Fruit fly (Drosophila melanogaster) whole organism, embryonic: ENCODE data around the gene dlt.

Experiments used
- CG13424 ChIP-seq: fragments of 200-800 bp; sonication (Bioruptor generic); optimal IDR thresholded peaks from 2 replicates; lab custom pipeline; 2019; ENCODE audit warnings: missing biosample characterization, mild to moderate bottlenecking, missing genetic modification characterization, moderate library complexity
- CG13624 ChIP-seq: fragments of 200-800 bp; sonication (Bioruptor generic); optimal IDR thresholded peaks from 2 replicates; lab custom pipeline; 2016; ENCODE audit warnings: missing biosample characterization, missing genetic modification characterization
- CG14050 ChIP-seq: fragments of 200-800 bp; sonication (Bioruptor generic); IDR thresholded peaks from 3 replicates; pipeline ENCODE4 v1.3.6; 2022; ENCODE audit warnings: missing biosample characterization, missing genetic modification characterization
- CG14860 ChIP-seq: fragments of 200-800 bp; sonication (Bioruptor generic); IDR thresholded peaks from 3 replicates; pipeline ENCODE4 v1.3.6; 2022; ENCODE audit warnings: missing biosample characterization, missing genetic modification characterization; ENCODE audit not compliant: partially characterized antibody
- CG15601 ChIP-seq: fragments of 200-800 bp; sonication (Bioruptor generic); optimal IDR thresholded peaks from 3 replicates; lab custom pipeline; 2019; ENCODE audit warnings: missing biosample characterization, mild to moderate bottlenecking, missing genetic modification characterization, moderate library complexity
- CG1602 ChIP-seq: fragments of 200-800 bp; sonication (Bioruptor generic); optimal IDR thresholded peaks from 3 replicates; lab custom pipeline; 2016; ENCODE audit warnings: missing biosample characterization, missing genetic modification characterization
- CG17802 ChIP-seq: fragments of 200-800 bp; sonication (Bioruptor generic); optimal IDR thresholded peaks from 2 replicates; lab custom pipeline; 2018; ENCODE audit warnings: missing biosample characterization, mild to moderate bottlenecking, missing genetic modification characterization, moderate library complexity
- CG18619 ChIP-seq: fragments of 200-800 bp; sonication (Bioruptor generic); optimal IDR thresholded peaks from 3 replicates; lab custom pipeline; 2017; ENCODE audit warnings: missing biosample characterization, mild to moderate bottlenecking, missing genetic modification characterization
- CG2712 ChIP-seq: fragments of 200-800 bp; optimal IDR thresholded peaks from 3 replicates; lab custom pipeline; 2019; ENCODE audit warnings: missing biosample characterization, mild to moderate bottlenecking, missing genetic modification characterization, moderate library complexity
- CG30403 ChIP-seq: fragments of 200-800 bp; sonication (Bioruptor generic); optimal IDR thresholded peaks from 3 replicates; lab custom pipeline; 2016; ENCODE audit warnings: missing biosample characterization, missing genetic modification characterization
- CG3163 ChIP-seq: fragments of 200-800 bp; sonication (Bioruptor generic); optimal IDR thresholded peaks from 3 replicates; lab custom pipeline; 2016; ENCODE audit warnings: missing biosample characterization, missing genetic modification characterization
- CG32532 ChIP-seq: fragments of 200-800 bp; sonication (Bioruptor generic); IDR thresholded peaks from 2 replicates; pipeline ENCODE4 v1.3.6; 2022; ENCODE audit warnings: missing biosample characterization, missing genetic modification characterization
- CG32772 ChIP-seq: fragments of 200-800 bp; sonication (Bioruptor generic); IDR thresholded peaks from 2 replicates; pipeline ENCODE4 v1.3.6; 2022; ENCODE audit warnings: missing biosample characterization, missing genetic modification characterization
- CG33557 ChIP-seq: fragments of 200-800 bp; sonication (Bioruptor generic); optimal IDR thresholded peaks from 2 replicates; lab custom pipeline; 2019; ENCODE audit warnings: missing biosample characterization, mild to moderate bottlenecking, missing genetic modification characterization, moderate library complexity
- CG3726 ChIP-seq: fragments of 200-800 bp; sonication (Bioruptor generic); IDR thresholded peaks from 3 replicates; pipeline ENCODE4, ENCODE4 v1.3.6; 2022; ENCODE audit warnings: missing biosample characterization, missing genetic modification characterization
- CG6254 ChIP-seq: fragments of 200-800 bp; sonication (Bioruptor generic); optimal IDR thresholded peaks from 3 replicates; lab custom pipeline; 2017; ENCODE audit warnings: mild to moderate bottlenecking, missing biosample characterization, missing genetic modification reagents, missing genetic modification characterization
- CG6272 ChIP-seq: fragments of 200-800 bp; sonication (Bioruptor generic); IDR thresholded peaks from 2 replicates; pipeline ENCODE4 v1.3.6; 2022; ENCODE audit warnings: missing biosample characterization, missing genetic modification characterization
- CG6683 ChIP-seq: fragments of 200-800 bp; sonication (Bioruptor generic); optimal IDR thresholded peaks from 2 replicates; lab custom pipeline; 2017; ENCODE audit warnings: missing biosample characterization, mild to moderate bottlenecking, missing genetic modification characterization, missing genetic modification reagents
- CG7928 ChIP-seq: fragments of 200-800 bp; sonication (Bioruptor generic); optimal IDR thresholded peaks from 2 replicates; lab custom pipeline; 2017; ENCODE audit warnings: missing biosample characterization, mild to moderate bottlenecking, missing genetic modification characterization
- CG9797 ChIP-seq: fragments of 200-800 bp; sonication (Bioruptor generic); optimal IDR thresholded peaks from 3 replicates; lab custom pipeline; 2018; ENCODE audit warnings: missing biosample characterization, mild to moderate bottlenecking, missing genetic modification characterization
- CTCF ChIP-seq: fragments of 200-800 bp; sonication (Bioruptor generic); optimal IDR thresholded peaks from 2 replicates; lab custom pipeline; 2017; ENCODE audit warnings: missing biosample characterization, mild to moderate bottlenecking, missing genetic modification characterization, moderate library complexity
- Dip2 ChIP-seq: fragments of 200-800 bp; sonication (Bioruptor generic); IDR thresholded peaks from 2 replicates; pipeline ENCODE4 v1.3.6; 2022; ENCODE audit warnings: missing biosample characterization, missing genetic modification characterization
- Doc3 ChIP-seq: fragments of 200-800 bp; sonication (Bioruptor generic); IDR thresholded peaks from 3 replicates; pipeline ENCODE4 v1.3.6; 2022; ENCODE audit warnings: missing biosample characterization, missing genetic modification characterization; ENCODE audit not compliant: partially characterized antibody
- Fer3 ChIP-seq: fragments of 200-800 bp; sonication (Bioruptor generic); optimal IDR thresholded peaks from 2 replicates; lab custom pipeline; 2018; ENCODE audit warnings: missing biosample characterization, mild to moderate bottlenecking, missing genetic modification characterization, moderate library complexity
- Lpt ChIP-seq: fragments of >200 bp; optimal IDR thresholded peaks from 2 replicates; lab custom pipeline; 2018; ENCODE audit warnings: missing biosample characterization, missing genetic modification characterization
- MESR4 ChIP-seq: fragments of 200-800 bp; sonication (Bioruptor generic); optimal IDR thresholded peaks from 2 replicates; lab custom pipeline; 2018; ENCODE audit warnings: missing biosample characterization, mild to moderate bottlenecking, missing genetic modification characterization, moderate library complexity
- Meics ChIP-seq: fragments of 200-800 bp; sonication (Bioruptor generic); optimal IDR thresholded peaks from 2 replicates; lab custom pipeline; 2017; ENCODE audit warnings: missing biosample characterization, mild to moderate bottlenecking, missing genetic modification characterization
- Mrtf ChIP-seq: fragments of 200-800 bp; sonication (Bioruptor generic); IDR thresholded peaks from 3 replicates; pipeline ENCODE4 v1.3.6; 2022; ENCODE audit warnings: missing biosample characterization, missing genetic modification characterization
- Rfx ChIP-seq: fragments of 200-800 bp; sonication (Bioruptor generic); IDR thresholded peaks from 2 replicates; pipeline ENCODE4 v1.3.6; 2022; ENCODE audit warnings: missing biosample characterization, missing genetic modification characterization
- Stat92E ChIP-seq, 3 experiments: fragments of >200 bp in 2 of 3; fragments of 200-800 bp in 1 of 3; sonication (Bioruptor generic) in 1 of 3; optimal IDR thresholded peaks; 2 replicates each; lab custom pipeline; 2017 to 2019; ENCODE audit warnings: missing biosample characterization in 3 of 3, missing genetic modification characterization in 3 of 3, mild to moderate bottlenecking in 1 of 3, moderate library complexity in 1 of 3
- Xrp1 ChIP-seq: fragments of 200-800 bp; sonication (Bioruptor generic); IDR thresholded peaks from 2 replicates; pipeline ENCODE4 v1.3.6; 2022; ENCODE audit warnings: missing biosample characterization, missing genetic modification characterization
- YL-1 ChIP-seq: fragments of 200-800 bp; sonication (Bioruptor generic); optimal IDR thresholded peaks from 3 replicates; lab custom pipeline; 2017; ENCODE audit warnings: missing biosample characterization, mild to moderate bottlenecking, missing genetic modification characterization
- bsh ChIP-seq, 2 experiments: fragments of 200-800 bp; sonication (Bioruptor generic); optimal IDR thresholded peaks; 2 replicates each; lab custom pipeline; 2017 to 2018; ENCODE audit warnings: mild to moderate bottlenecking in 2 of 2, missing biosample characterization in 2 of 2, missing genetic modification characterization in 2 of 2, moderate library complexity in 1 of 2
- chn ChIP-seq: fragments of 200-800 bp; sonication (Bioruptor generic); optimal IDR thresholded peaks from 2 replicates; lab custom pipeline; 2016; ENCODE audit warnings: missing biosample characterization, missing genetic modification characterization
- crp ChIP-seq, 2 experiments: fragments of 200-800 bp; sonication (Bioruptor generic); optimal IDR thresholded peaks; 2 replicates in 1 of 2; 3 replicates in 1 of 2; lab custom pipeline; 2017; ENCODE audit warnings: missing biosample characterization in 2 of 2, missing genetic modification characterization in 2 of 2, mild to moderate bottlenecking in 1 of 2, moderate library complexity in 1 of 2
- eyg ChIP-seq: fragments of 200-800 bp; sonication (Bioruptor generic); optimal IDR thresholded peaks from 3 replicates; lab custom pipeline; 2016; ENCODE audit warnings: missing biosample characterization, missing genetic modification characterization
- mld ChIP-seq: fragments of 200-800 bp; sonication (Bioruptor generic); IDR thresholded peaks from 3 replicates; pipeline ENCODE4 v1.3.6; 2022; ENCODE audit warnings: missing biosample characterization, missing genetic modification characterization; ENCODE audit not compliant: partially characterized antibody
- nmo ChIP-seq: fragments of 200-800 bp; sonication (Bioruptor generic); optimal IDR thresholded peaks from 2 replicates; lab custom pipeline; 2018; ENCODE audit warnings: missing biosample characterization, mild to moderate bottlenecking, missing genetic modification characterization, moderate library complexity
- p53 ChIP-seq: fragments of 200-800 bp; sonication (Bioruptor generic); optimal IDR thresholded peaks from 2 replicates; lab custom pipeline; 2016; ENCODE audit warnings: missing biosample characterization, missing genetic modification characterization
- pros ChIP-seq: fragments of 200-800 bp; sonication (Bioruptor generic); optimal IDR thresholded peaks from 3 replicates; lab custom pipeline; 2019; ENCODE audit warnings: missing biosample characterization, mild to moderate bottlenecking, missing genetic modification characterization, moderate library complexity
- run ChIP-seq: fragments of 200-800 bp; sonication (Bioruptor generic); optimal IDR thresholded peaks from 3 replicates; lab custom pipeline; 2018; ENCODE audit warnings: missing biosample characterization, mild to moderate bottlenecking, missing genetic modification characterization
- sens-2 ChIP-seq: fragments of 200-800 bp; sonication (Bioruptor generic); IDR thresholded peaks from 2 replicates; pipeline ENCODE4 v1.3.6; 2022; ENCODE audit warnings: missing biosample characterization, missing genetic modification characterization
- seq ChIP-seq: fragments of 200-800 bp; sonication (Bioruptor generic); IDR thresholded peaks from 2 replicates; pipeline ENCODE4 v1.3.6; 2022; ENCODE audit warnings: missing biosample characterization, missing genetic modification characterization
- slou ChIP-seq: fragments of 200-800 bp; sonication (Bioruptor generic); optimal IDR thresholded peaks from 3 replicates; lab custom pipeline; 2016; ENCODE audit warnings: missing biosample characterization, missing genetic modification characterization
- slp2 ChIP-seq: fragments of 200-800 bp; sonication (Bioruptor generic); optimal IDR thresholded peaks from 2 replicates; lab custom pipeline; 2016; ENCODE audit warnings: missing biosample characterization, missing genetic modification characterization
- ssp ChIP-seq: fragments of 200-800 bp; sonication (Bioruptor generic); IDR thresholded peaks from 2 replicates; pipeline ENCODE4 v1.3.6; 2022; ENCODE audit warnings: missing biosample characterization, missing genetic modification characterization
- stc ChIP-seq: fragments of 200-800 bp; sonication (Bioruptor generic); IDR thresholded peaks from 2 replicates; pipeline ENCODE4 v1.3.6; 2022; ENCODE audit warnings: missing biosample characterization, missing genetic modification characterization
- ttk ChIP-seq: fragments of 200-800 bp; sonication (Bioruptor generic); IDR thresholded peaks from 2 replicates; pipeline ENCODE4 v2.1.2; 2022; ENCODE audit warnings: missing biosample characterization, missing genetic modification characterization
- wor ChIP-seq: fragments of 200-800 bp; sonication (Bioruptor generic); IDR thresholded peaks from 2 replicates; pipeline ENCODE4 v1.3.6; 2022; ENCODE audit warnings: missing biosample characterization, missing genetic modification characterization

dlt gene

dm6 chr3L:1794943-1795696 is at the start of gene dlt, which contains the start of the genes alpha-Spec and Cdc37 (continued):
- no peak for TF ChIP-seq Meics (GFP tag; lab: Kevin White, UChicago)
- TF ChIP-seq CG7928 (GFP tag; lab: Kevin White, UChicago), result peak; percentile 34
- TF ChIP-seq Stat92E (GFP tag; optimal IDR thresholded peaks at IDR 0.05; lab: Kevin White, UChicago), result peak in 1 of 3 experiments; percentile 21
- TF ChIP-seq Fer3, result peak; percentile 24
- no peak for TF ChIP-seq Mrtf (GFP tag; lab: Robert Waterston, UW)
- TF ChIP-seq mld, result peak; percentile 62; the same call in 1 of the 3 replicates
- TF ChIP-seq stc (GFP tag; lab: Robert Waterston, UW), result no peak
- peak; percentile 47 for TF ChIP-seq p53
- TF ChIP-seq YL-1 (GFP tag; lab: Kevin White, UChicago), result peak; percentile 85
- no peak for TF ChIP-seq CG18619 (GFP tag; lab: Kevin White, UChicago)
- peak in 1 of 2 experiments; percentile 50 for TF ChIP-seq crp (GFP tag; optimal IDR thresholded peaks at IDR 0.05; lab: Kevin White, UChicago)
- TF ChIP-seq CG33557 (GFP tag; lab: Kevin White, UChicago), result peak; percentile 29
- peak; percentile 15 for TF ChIP-seq pros (GFP tag; lab: Kevin White, UChicago)
- no peak for TF ChIP-seq Lpt (GFP tag; lab: Kevin White, UChicago)
- peak; percentile 80 for TF ChIP-seq Doc3
- TF ChIP-seq Xrp1 (GFP tag; lab: Robert Waterston, UW), result 0 out of 2 replicates have a peak, but pooled peaks have one; percentile 9
- TF ChIP-seq MESR4 (GFP tag; lab: Kevin White, UChicago), result peak; percentile 63
- peak; percentile 62 for TF ChIP-seq CG17802 (tag; lab: Kevin White, UChicago)
- peak; percentile 51; the same call in 1 of the 2 replicates for TF ChIP-seq seq (GFP tag; lab: Robert Waterston, UW)
- peak; percentile 4 for TF ChIP-seq chn (GFP tag; lab: Kevin White, UChicago)
- TF ChIP-seq CG32532 (GFP tag; lab: Robert Waterston, UW), result peak; percentile 9; the same call in 1 of the 2 replicates
- TF ChIP-seq CG13624, result peak; percentile 68
- peak; percentile 3 for TF ChIP-seq CG3163 (GFP tag; lab: Kevin White, UChicago)
- TF ChIP-seq wor (GFP tag; lab: Robert Waterston, UW), result no peak
- no peak for TF ChIP-seq run
- TF ChIP-seq CG6272 (GFP tag; lab: Robert Waterston, UW), result no peak
- TF ChIP-seq CG15601, result peak; percentile 26
- TF ChIP-seq Dip2 (GFP tag; lab: Robert Waterston, UW), result no peak
- TF ChIP-seq CG14860 (GFP tag; lab: Robert Waterston, UW), result peak; percentile 79
- no peak for TF ChIP-seq CG3726 (GFP tag; lab: Robert Waterston, UW)
- 0 out of 2 replicates have a peak, but pooled peaks have one; percentile 19 for TF ChIP-seq ssp (GFP tag; lab: Robert Waterston, UW)
- peak; percentile 66 for TF ChIP-seq CG2712 (tag; lab: Kevin White, UChicago)
- TF ChIP-seq eyg (GFP tag; lab: Kevin White, UChicago), result peak; percentile 34
- no peak for TF ChIP-seq ttk (GFP tag; lab: Robert Waterston, UW)
- TF ChIP-seq CG32772, result peak; percentile 12; the same call in 1 of the 2 replicates
- TF ChIP-seq sens-2 (GFP tag; lab: Robert Waterston, UW), result no peak
- TF ChIP-seq Rfx, result peak; percentile 51
- no peak for TF ChIP-seq CG6683
- TF ChIP-seq slou (GFP tag; lab: Kevin White, UChicago), result no peak
- TF ChIP-seq CG1602 (GFP tag; lab: Kevin White, UChicago), result no peak
- peak; percentile 88 for TF ChIP-seq CG9797 (GFP tag; lab: Kevin White, UChicago)
- TF ChIP-seq CG13424, result peak; percentile 12
- peak; percentile 20 for TF ChIP-seq CG30403 (GFP tag; lab: Kevin White, UChicago)
- TF ChIP-seq CTCF (GFP tag; lab: Kevin White, UChicago), result peak; percentile 95
- peak; percentile 15 to 58 for TF ChIP-seq bsh (GFP tag; optimal IDR thresholded peaks at IDR 0.05; lab: Kevin White, UChicago)
- TF ChIP-seq CG6254 (GFP tag; lab: Kevin White, UChicago), result peak; percentile 72
- TF ChIP-seq CG14050, result no peak
- TF ChIP-seq nmo (GFP tag; lab: Kevin White, UChicago), result peak; percentile 54
- no peak for TF ChIP-seq slp2 (GFP tag; lab: Kevin White, UChicago)
